Worm (Caenorhabditis elegans): Measurements from ENCODE around the gene R11D1.3.

DNA sequence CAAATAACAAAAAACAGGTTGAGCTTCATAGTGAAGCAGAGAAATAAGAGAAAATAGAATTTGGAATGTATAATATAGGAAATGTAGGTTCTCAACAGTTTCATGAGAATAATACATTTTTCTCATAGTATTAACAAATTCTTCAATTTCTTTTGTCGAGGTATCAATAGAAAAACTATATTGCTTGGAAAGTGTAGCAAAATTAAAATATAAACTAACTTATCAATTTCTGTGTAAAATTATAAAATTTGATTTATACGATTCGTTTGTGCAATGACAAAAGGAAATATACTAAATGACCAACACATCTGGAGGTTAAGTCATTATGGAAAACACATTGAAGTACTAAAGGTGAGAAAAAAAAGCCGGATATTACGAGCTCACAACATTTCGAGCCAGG, 50.3 kb downstream of the R11D1.3 start, which contains the start of gene W05B10.3:
- TF ChIP-seq flt-1 (GFP tag; IDR thresholded peaks at IDR 0.05) (no peak), med-1 (GFP tag; optimal IDR thresholded peaks at IDR 0.05; ENCODE audit: insufficient read depth) (no peak), ztf-29 (GFP tag; IDR thresholded peaks at IDR 0.05) (no peak), ref-1 (GFP tag; conservative IDR thresholded peaks at IDR 0.05) (no peak)

Measured in whole organism, midembryonic.